Fruit fly (Drosophila melanogaster): ENCODE results near the gene Saysd1.
A peak's percentile ranks its signal among the peaks of the same experiment; 100 is the strongest.

Saysd1 gene

DNA sequence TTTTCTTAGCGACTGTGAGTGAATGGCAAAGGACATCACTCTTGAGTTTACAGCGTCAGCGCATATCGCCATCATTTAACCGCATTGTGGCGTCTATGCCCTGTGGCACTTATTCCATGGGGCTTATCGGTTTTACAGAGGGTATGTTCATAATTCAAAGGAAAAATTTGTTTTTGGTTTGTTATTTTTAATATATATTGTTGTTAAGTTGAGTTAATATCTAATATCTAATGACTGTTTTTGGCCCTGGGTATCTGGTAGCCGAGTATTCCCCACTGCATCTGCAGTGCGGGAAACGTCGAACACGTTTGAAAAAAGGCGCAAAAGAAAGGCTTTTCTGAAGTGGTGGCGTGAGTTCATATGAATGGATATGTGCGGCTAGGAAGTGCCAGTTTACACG lies 36.5 kb downstream of the Saysd1 start (continued):
- TF ChIP-seq zf30C (GFP tag; optimal IDR thresholded peaks at IDR 0.05) (no peak), oc (tag; optimal IDR thresholded peaks at IDR 0.05) (peak; percentile 66), CG14965 (GFP tag; optimal IDR thresholded peaks at IDR 0.05; ENCODE audit: borderline replicate concordance) (no peak), fd3F (GFP tag; optimal IDR thresholded peaks at IDR 0.05) (peak; percentile 14), CG10543 (GFP tag; optimal IDR thresholded peaks at IDR 0.05) (no peak), CG34376 (GFP tag; optimal IDR thresholded peaks at IDR 0.05) (no peak), CG10462 (GFP tag; optimal IDR thresholded peaks at IDR 0.05) (peak; percentile 62), abd-A (tag; optimal IDR thresholded peaks at IDR 0.05) (no peak), bbx (GFP tag; IDR thresholded peaks at IDR 0.05; ENCODE audit: partially characterized antibody) (no peak), vnd (GFP tag; IDR thresholded peaks at IDR 0.05; ENCODE audit: partially characterized antibody) (no peak), CG3281 (GFP tag; optimal IDR thresholded peaks at IDR 0.05) (no peak), tna (GFP tag; IDR thresholded peaks at IDR 0.05; ENCODE audit: partially characterized antibody) (no peak), CG12299 (tag; optimal IDR thresholded peaks at IDR 0.05) (no peak), nom (GFP tag; optimal IDR thresholded peaks at IDR 0.05) (peak; percentile 37), CG7372 (GFP tag; IDR thresholded peaks at IDR 0.05) (peak; percentile 22; the same call in 1 of the 2 replicates), CG6689 (GFP tag; IDR thresholded peaks at IDR 0.05) (peak; percentile 75), jing (GFP tag; optimal IDR thresholded peaks at IDR 0.05) (peak; percentile 54), hkb (optimal IDR thresholded peaks at IDR 0.05) (no peak), hkb (GFP tag; IDR thresholded peaks at IDR 0.05) (0 out of 2 replicates have a peak, but pooled peaks have one; percentile 35), org-1 (GFP tag; optimal IDR thresholded peaks at IDR 0.05) (peak; percentile 22), dimm (GFP tag; IDR thresholded peaks at IDR 0.05) (peak; percentile 28; the same call in 1 of the 2 replicates), cg (GFP tag; optimal IDR thresholded peaks at IDR 0.05) (no peak), Pdp1 (GFP tag; optimal IDR thresholded peaks at IDR 0.05) (no peak), CrebB (tag; optimal IDR thresholded peaks at IDR 0.05) (peak; percentile 13), CG31441 (GFP tag; IDR thresholded peaks at IDR 0.05) (peak; percentile 65), CG6254 (GFP tag; optimal IDR thresholded peaks at IDR 0.05) (peak; percentile 11), CG17568 (GFP tag; optimal IDR thresholded peaks at IDR 0.05) (peak; percentile 42), CG3163 (GFP tag; optimal IDR thresholded peaks at IDR 0.05) (no peak), inv (GFP tag; IDR thresholded peaks at IDR 0.05; ENCODE audit: partially characterized antibody) (no peak), CG4282 (GFP tag; optimal IDR thresholded peaks at IDR 0.05) (no peak), CG1602 (GFP tag; optimal IDR thresholded peaks at IDR 0.05) (peak; percentile 83), Doc2 (GFP tag; IDR thresholded peaks at IDR 0.05) (peak; percentile 19; the same call in 1 of the 2 replicates), CG12155 (GFP tag; optimal IDR thresholded peaks at IDR 0.05) (peak; percentile 71), Antp (GFP tag; optimal IDR thresholded peaks at IDR 0.05) (no peak), stc (GFP tag; IDR thresholded peaks at IDR 0.05) (0 out of 2 replicates have a peak, but pooled peaks have one; percentile 42), nerfin-2 (GFP tag; IDR thresholded peaks at IDR 0.05; ENCODE audit: partially characterized antibody) (0 out of 2 replicates have a peak, but pooled peaks have one; percentile 26), CG7928 (GFP tag; optimal IDR thresholded peaks at IDR 0.05) (no peak), fd102C (GFP tag; optimal IDR thresholded peaks at IDR 0.05) (peak; percentile 89), scrt (GFP tag; optimal IDR thresholded peaks at IDR 0.05) (peak; percentile 2), cwo (GFP tag; optimal IDR thresholded peaks at IDR 0.05) (no peak), tll (GFP tag; optimal IDR thresholded peaks at IDR 0.05) (no peak), disco-r (GFP tag; optimal IDR thresholded peaks at IDR 0.05) (no peak), CG18764 (GFP tag; optimal IDR thresholded peaks at IDR 0.05) (no peak), gcm2 (GFP tag; optimal IDR thresholded peaks at IDR 0.05) (peak; percentile 12), Hey (tag; optimal IDR thresholded peaks at IDR 0.05) (no peak), insv (GFP tag; optimal IDR thresholded peaks at IDR 0.05) (no peak), pum (GFP tag; optimal IDR thresholded peaks at IDR 0.05) (no peak), D19A (tag; optimal IDR thresholded peaks at IDR 0.05) (peak; percentile 64), CG9727 (GFP tag; optimal IDR thresholded peaks at IDR 0.05) (peak; percentile 75), p53 (GFP tag; optimal IDR thresholded peaks at IDR 0.05) (no peak)

Data from whole organism, embryonic.